Worm (Caenorhabditis elegans) whole organism, mixed stage, embryonic: ENCODE results near the gene K10D2.5.

Source experiments
- M03D4.4 ChIP-seq: sonication (generic microtip); optimal IDR thresholded peaks from 2 replicates; lab custom pipeline; 2017; ENCODE audit warnings: mild to moderate bottlenecking, missing genetic modification characterization, missing compliant biosample characterization
- bed-3 ChIP-seq: fragments of 200-800 bp; sonication (Bioruptor generic); optimal IDR thresholded peaks from 3 replicates; lab custom pipeline; 2018; ENCODE audit warnings: mild to moderate bottlenecking, missing genetic modification characterization, moderate library complexity, missing compliant biosample characterization
- ceh-39 ChIP-seq: fragments of 150-350 bp; optimal IDR thresholded peaks from 2 replicates; lab custom pipeline; 2014; ENCODE audit warnings: missing biosample characterization, missing genetic modification characterization
- ceh-83 ChIP-seq: fragments of 200-800 bp; sonication (Bioruptor generic); optimal IDR thresholded peaks from 2 replicates; lab custom pipeline; 2018; ENCODE audit warnings: mild to moderate bottlenecking, missing genetic modification characterization, missing compliant biosample characterization
- ces-1 ChIP-seq: fragments of 150-350 bp; optimal IDR thresholded peaks from 2 replicates; lab custom pipeline; 2014; ENCODE audit warnings: missing biosample characterization, missing genetic modification reagents, missing genetic modification characterization
- cnd-1 ChIP-seq: fragments of 200-800 bp; sonication (Bioruptor generic); optimal IDR thresholded peaks from 2 replicates; lab custom pipeline; 2018; ENCODE audit warnings: mild to moderate bottlenecking, missing genetic modification characterization, missing compliant biosample characterization
- drap-1 ChIP-seq: fragments of 200-800 bp; sonication (Bioruptor generic); optimal IDR thresholded peaks from 3 replicates; lab custom pipeline; 2018; ENCODE audit warnings: mild to moderate bottlenecking, missing genetic modification characterization, missing compliant biosample characterization
- elt-1 ChIP-seq: sonication (generic microtip); optimal IDR thresholded peaks from 2 replicates; lab custom pipeline; 2017; ENCODE audit warnings: missing genetic modification characterization, mild to moderate bottlenecking, missing compliant biosample characterization, antibody characterized with exemption, moderate library complexity, borderline replicate concordance; ENCODE audit not compliant: insufficient read depth
- elt-3 ChIP-seq: fragments of 150-350 bp; optimal IDR thresholded peaks from 2 replicates; lab custom pipeline; 2014; ENCODE audit warnings: missing biosample characterization, missing genetic modification characterization
- flh-1 ChIP-seq: fragments of 200-800 bp; sonication (Bioruptor generic); optimal IDR thresholded peaks from 2 replicates; lab custom pipeline; 2018; ENCODE audit warnings: mild to moderate bottlenecking, missing genetic modification characterization, moderate library complexity, missing compliant biosample characterization
- ham-2 ChIP-seq: fragments of 200-800 bp; sonication (Bioruptor generic); optimal IDR thresholded peaks from 2 replicates; lab custom pipeline; 2018; ENCODE audit warnings: mild to moderate bottlenecking, missing genetic modification characterization, missing compliant biosample characterization
- hlh-1 ChIP-seq: fragments of 150-350 bp; optimal IDR thresholded peaks from 2 replicates; lab custom pipeline; 2014; ENCODE audit warnings: missing biosample characterization, missing genetic modification reagents, missing genetic modification characterization
- lin-13 ChIP-seq: fragments of 150-350 bp; optimal IDR thresholded peaks from 2 replicates; lab custom pipeline; 2014; ENCODE audit warnings: missing biosample characterization, missing genetic modification characterization
- lin-32 ChIP-seq: fragments of 200-800 bp; sonication (Bioruptor generic); optimal IDR thresholded peaks from 2 replicates; lab custom pipeline; 2018; ENCODE audit warnings: mild to moderate bottlenecking, missing genetic modification characterization, missing compliant biosample characterization
- lsy-2 ChIP-seq: fragments of 150-350 bp; optimal IDR thresholded peaks from 2 replicates; lab custom pipeline; 2014; ENCODE audit warnings: missing biosample characterization, missing genetic modification characterization
- mep-1 ChIP-seq: fragments of 150-350 bp; optimal IDR thresholded peaks from 2 replicates; lab custom pipeline; 2017; ENCODE audit warnings: missing biosample characterization, missing genetic modification reagents, missing genetic modification characterization, inconsistent platforms
- mls-2 ChIP-seq: sonication (generic microtip); optimal IDR thresholded peaks from 2 replicates; lab custom pipeline; 2016; ENCODE audit warnings: mild to moderate bottlenecking, missing genetic modification characterization, moderate library complexity, missing compliant biosample characterization
- nhr-12 ChIP-seq: fragments of 150-350 bp; optimal IDR thresholded peaks from 2 replicates; lab custom pipeline; 2014; ENCODE audit warnings: missing biosample characterization, missing genetic modification characterization
- nhr-2 ChIP-seq: fragments of 150-350 bp; optimal IDR thresholded peaks from 2 replicates; lab custom pipeline; 2014; ENCODE audit warnings: missing biosample characterization, missing genetic modification characterization
- nhr-237 ChIP-seq: fragments of 150-350 bp; optimal IDR thresholded peaks from 2 replicates; lab custom pipeline; 2014; ENCODE audit warnings: missing biosample characterization, missing genetic modification characterization
- nhr-28 ChIP-seq: fragments of 150-350 bp; optimal IDR thresholded peaks from 2 replicates; lab custom pipeline; 2014; ENCODE audit warnings: missing biosample characterization, missing genetic modification characterization
- nhr-76 ChIP-seq: sonication (generic microtip); optimal IDR thresholded peaks from 2 replicates; lab custom pipeline; 2017; ENCODE audit warnings: missing biosample characterization, missing genetic modification characterization
- pha-4 ChIP-seq: fragments of 150-350 bp; optimal IDR thresholded peaks from 2 replicates; lab custom pipeline; 2018; ENCODE audit warnings: missing biosample characterization, missing genetic modification reagents, missing genetic modification characterization
- sem-2 ChIP-seq: fragments of 200-800 bp; sonication (Bioruptor generic); optimal IDR thresholded peaks from 2 replicates; lab custom pipeline; 2018; ENCODE audit warnings: mild to moderate bottlenecking, missing genetic modification characterization, missing compliant biosample characterization
- snpc-4 ChIP-seq: fragments of 150-350 bp; optimal IDR thresholded peaks from 2 replicates; lab custom pipeline; 2014; ENCODE audit warnings: missing biosample characterization, missing genetic modification characterization
- sptf-1 ChIP-seq: sonication (generic microtip); optimal IDR thresholded peaks from 2 replicates; lab custom pipeline; 2017; ENCODE audit warnings: mild to moderate bottlenecking, missing genetic modification characterization, moderate library complexity, missing compliant biosample characterization
- tbx-8 ChIP-seq: fragments of 200-800 bp; sonication (Bioruptor generic); optimal IDR thresholded peaks from 2 replicates; lab custom pipeline; 2018; ENCODE audit warnings: mild to moderate bottlenecking, missing genetic modification characterization, moderate library complexity, missing compliant biosample characterization
- unc-120 ChIP-seq: sonication (generic microtip); optimal IDR thresholded peaks from 2 replicates; lab custom pipeline; 2017; ENCODE audit warnings: missing genetic modification characterization, missing compliant biosample characterization; ENCODE audit not compliant: poor library complexity, severe bottlenecking
- unc-62 ChIP-seq: fragments of 150-350 bp; optimal IDR thresholded peaks from 2 replicates; lab custom pipeline; 2014; ENCODE audit warnings: missing biosample characterization, missing genetic modification reagents, missing genetic modification characterization
- zip-8 ChIP-seq: fragments of 150-350 bp; optimal IDR thresholded peaks from 2 replicates; lab custom pipeline; 2014; ENCODE audit warnings: missing biosample characterization, missing genetic modification characterization
- ztf-11 ChIP-seq: fragments of 150-350 bp; optimal IDR thresholded peaks from 2 replicates; lab custom pipeline; 2014; ENCODE audit warnings: missing biosample characterization, missing genetic modification characterization

Gene K10D2.5

DNA sequence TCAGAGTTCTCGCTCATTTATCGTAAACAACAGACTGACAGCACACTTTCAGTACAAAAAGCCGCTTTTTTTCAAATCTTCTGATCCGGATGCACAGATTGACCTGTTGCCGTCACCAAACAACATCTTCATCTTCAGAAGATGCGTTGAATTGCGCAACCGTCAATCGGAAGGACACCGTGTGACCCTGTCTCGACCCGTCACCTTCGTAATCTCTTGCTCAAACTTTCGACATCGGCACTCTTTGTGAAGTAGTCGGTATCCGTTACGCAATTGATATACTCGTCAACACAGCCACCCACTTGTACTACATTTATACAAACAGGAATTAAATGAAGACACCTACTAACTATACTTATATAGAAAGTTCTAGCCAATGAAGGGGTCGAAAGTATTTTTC is 21.5 kb upstream of the K10D2.5 start:
- TF ChIP-seq nhr-2 (tag; lab: Kevin White, UChicago) (peak; percentile 89), drap-1 (GFP tag; lab: Kevin White, UChicago) (no peak), zip-8 (tag; lab: Kevin White, UChicago) (peak; percentile 71), unc-62 (GFP tag; lab: Kevin White, UChicago) (peak; percentile 15)

DNA sequence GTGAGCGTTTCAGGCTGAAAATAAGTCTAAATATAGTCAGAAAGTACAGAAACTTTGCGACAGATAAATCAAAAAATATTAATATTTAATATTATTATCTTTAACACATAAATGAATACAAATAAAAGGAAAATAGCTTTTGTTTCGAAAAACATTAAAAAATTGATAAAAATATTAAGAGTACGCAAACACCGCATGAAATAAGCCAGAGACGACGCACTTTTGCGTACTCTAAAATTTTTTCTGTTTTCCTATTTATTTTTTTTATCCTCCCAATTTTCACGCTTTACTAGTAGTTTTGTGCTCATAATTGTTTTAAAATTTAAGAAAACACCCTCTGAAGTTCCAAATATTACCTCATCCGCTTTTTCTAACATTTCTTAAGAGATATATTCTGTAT is 19.4 kb upstream of the K10D2.5 start, which contains the start of the genes rbm-42 and grwd-1:
TSS of gene rbm-42 (minus strand) at position 93 of the 400 bp plus-strand sequence.
TSS of gene grwd-1 (plus strand) at position 328 of the 400 bp plus-strand sequence.
- TF ChIP-seq lsy-2 (tag; lab: Kevin White, UChicago) = peak; percentile 49
- no peak for TF ChIP-seq ces-1 (GFP tag; lab: Kevin White, UChicago)
- TF ChIP-seq sptf-1 = peak; percentile 44

DNA sequence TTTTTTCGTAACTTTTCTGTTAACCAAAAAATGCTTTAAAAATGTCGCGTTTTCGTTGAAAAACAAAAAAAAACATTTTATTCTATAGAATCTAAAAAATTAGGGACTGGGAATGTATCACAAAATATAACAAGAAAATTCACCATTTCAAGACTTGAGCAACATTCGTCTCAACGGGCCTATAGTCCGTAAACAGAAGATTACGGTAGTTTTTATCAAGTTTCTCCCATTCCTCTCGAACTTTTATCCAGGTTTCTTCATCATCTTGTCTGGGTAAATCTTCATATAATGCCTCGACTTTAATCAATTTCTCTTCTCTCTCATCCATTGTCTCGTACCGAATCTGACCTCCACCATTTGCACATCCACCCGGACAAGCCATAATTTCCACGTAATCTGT is 17.1 kb upstream of the K10D2.5 start:
- TF ChIP-seq flh-1 (GFP tag; lab: Kevin White, UChicago) (no peak), zip-8 (tag; lab: Kevin White, UChicago) (no peak), cnd-1 (tag; lab: Kevin White, UChicago) (no peak), ces-1 (GFP tag; lab: Kevin White, UChicago) (no peak), ceh-39 (tag; lab: Kevin White, UChicago) (no peak), ceh-83 (GFP tag; lab: Kevin White, UChicago) (no peak), nhr-12 (tag; lab: Kevin White, UChicago) (no peak), unc-120 (no peak), ham-2 (GFP tag; lab: Kevin White, UChicago) (no peak), sptf-1 (no peak), lin-13 (tag; lab: Kevin White, UChicago) (no peak), elt-1 (tag; lab: Kevin White, UChicago) (no peak)

DNA sequence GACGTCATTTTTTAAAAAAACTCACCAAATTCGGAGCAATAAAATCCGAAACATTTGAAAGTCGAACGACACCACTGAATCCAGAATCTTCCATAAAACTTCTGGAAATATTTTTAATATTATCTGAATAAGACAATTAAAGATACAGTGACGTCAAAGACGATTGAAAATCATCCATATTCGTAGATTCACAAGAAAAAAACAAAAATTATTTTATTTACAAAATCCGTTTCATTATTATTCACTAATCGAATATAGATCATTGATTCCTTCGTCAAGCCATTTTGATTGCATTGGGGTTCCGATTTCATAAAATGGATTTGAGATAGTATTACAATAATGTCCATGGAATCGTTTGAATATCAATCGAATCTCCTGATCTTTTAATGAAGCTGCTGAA is 13.8 kb upstream of the K10D2.5 start, which contains the start of gene oxy-4:
TSS of gene oxy-4 (minus strand) at position 101 of the 400 bp plus-strand sequence.
- TF ChIP-seq ces-1 (GFP tag; lab: Kevin White, UChicago) (no peak), lin-32 (no peak), nhr-28 (no peak), sem-2 (GFP tag; lab: Kevin White, UChicago) (no peak), ztf-11 (no peak), unc-62 (GFP tag; lab: Kevin White, UChicago) (no peak), tbx-8 (GFP tag; lab: Kevin White, UChicago) (no peak), elt-1 (tag; lab: Kevin White, UChicago) (no peak), ceh-39 (tag; lab: Kevin White, UChicago) (no peak), nhr-237 (tag; lab: Kevin White, UChicago) (no peak), nhr-76 (tag; lab: Kevin White, UChicago) (no peak), mep-1 (tag; lab: Kevin White, UChicago) (no peak), ceh-83 (GFP tag; lab: Kevin White, UChicago) (no peak), M03D4.4 (no peak), drap-1 (GFP tag; lab: Kevin White, UChicago) (no peak), unc-120 (no peak), mls-2 (tag; lab: Kevin White, UChicago) (no peak), bed-3 (no peak), nhr-2 (tag; lab: Kevin White, UChicago) (no peak)

DNA sequence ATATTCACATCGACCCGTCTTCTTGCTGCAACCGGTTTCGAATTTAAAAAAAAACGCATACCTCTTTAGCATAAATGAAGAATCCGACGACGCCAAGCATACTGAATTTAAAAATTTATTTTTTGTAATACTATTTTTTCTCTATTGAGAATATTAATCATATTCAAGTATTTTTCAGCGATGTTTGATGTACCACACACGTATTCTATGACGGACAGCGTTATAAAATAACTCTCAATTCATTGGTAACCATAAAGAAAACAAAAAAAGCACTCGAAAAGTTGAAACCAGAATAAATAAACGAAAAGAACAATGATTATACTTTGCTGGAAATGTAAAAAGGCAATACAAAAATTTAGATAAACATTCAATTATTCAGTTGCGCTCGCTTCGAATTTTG is 13.0 kb upstream of the K10D2.5 start, which contains the start of gene T10F2.5:
TSS of gene T10F2.5 (minus strand) at position 101 of the 400 bp plus-strand sequence.
- TF ChIP-seq ceh-83 (GFP tag; lab: Kevin White, UChicago) (no peak), unc-120 (no peak), tbx-8 (GFP tag; lab: Kevin White, UChicago) (no peak), nhr-12 (tag; lab: Kevin White, UChicago) (no peak), pha-4 (no peak), ces-1 (GFP tag; lab: Kevin White, UChicago) (no peak), flh-1 (GFP tag; lab: Kevin White, UChicago) (no peak), cnd-1 (tag; lab: Kevin White, UChicago) (no peak), sem-2 (GFP tag; lab: Kevin White, UChicago) (no peak)

DNA sequence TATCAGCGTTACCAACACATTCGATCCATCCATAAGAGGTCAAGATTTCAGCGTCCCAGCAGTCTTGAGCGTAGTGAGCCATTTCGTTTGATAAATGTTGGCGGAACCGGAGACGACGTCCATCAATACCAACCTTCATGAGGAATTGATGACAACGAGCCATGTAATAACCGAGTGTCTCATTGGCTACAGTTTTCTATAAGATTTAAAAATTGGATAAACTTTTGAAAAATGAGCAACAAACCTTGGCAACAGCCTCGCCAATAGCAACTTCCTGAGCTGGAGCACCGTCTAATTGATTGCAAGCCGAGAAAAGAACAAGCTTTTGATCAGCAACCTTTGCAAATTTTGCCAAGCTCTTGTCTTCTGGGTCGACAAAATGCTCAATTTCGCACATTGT is 11.7 kb upstream of the K10D2.5 start:
- no peak for TF ChIP-seq elt-3 (tag; lab: Kevin White, UChicago)
- TF ChIP-seq lin-13 (tag; lab: Kevin White, UChicago) = no peak
- TF ChIP-seq snpc-4 (tag; lab: Kevin White, UChicago) = no peak
- no peak for TF ChIP-seq hlh-1 (tag; lab: Kevin White, UChicago)
